Fruit fly (Drosophila melanogaster) whole organism, embryonic: ENCODE measurements around the gene TTLL5.
A peak's percentile ranks its signal among the peaks of the same experiment; 100 is the strongest.

Experiments
- BEAF-32 ChIP-seq: fragments of 200-800 bp; sonication (Bioruptor generic); optimal IDR thresholded peaks from 3 replicates; lab custom pipeline; 2017; ENCODE audit warnings: missing biosample characterization, missing genetic modification characterization, mild to moderate bottlenecking, moderate library complexity, missing genetic modification reagents
- CG10267 ChIP-seq: fragments of 200-800 bp; sonication (Bioruptor generic); optimal IDR thresholded peaks from 2 replicates; lab custom pipeline; 2018; ENCODE audit warnings: missing biosample characterization, mild to moderate bottlenecking, missing genetic modification characterization, moderate library complexity
- CG13287 ChIP-seq: fragments of 200-800 bp; sonication (Bioruptor generic); IDR thresholded peaks from 2 replicates; pipeline ENCODE4 v1.3.6; 2022; ENCODE audit warnings: missing biosample characterization, missing genetic modification characterization; ENCODE audit not compliant: partially characterized antibody
- CG13894 ChIP-seq: fragments of 200-800 bp; sonication (Bioruptor generic); optimal IDR thresholded peaks from 3 replicates; lab custom pipeline; 2018; ENCODE audit warnings: missing biosample characterization, mild to moderate bottlenecking, missing genetic modification characterization, moderate library complexity
- CG16813 ChIP-seq: fragments of 200-800 bp; sonication (Bioruptor generic); IDR thresholded peaks from 3 replicates; pipeline ENCODE4 v1.3.6; 2022; ENCODE audit warnings: missing biosample characterization, missing genetic modification characterization; ENCODE audit not compliant: partially characterized antibody
- CG1832 ChIP-seq: fragments of 200-800 bp; sonication (Bioruptor generic); optimal IDR thresholded peaks from 2 replicates; lab custom pipeline; 2017; ENCODE audit warnings: missing biosample characterization, mild to moderate bottlenecking, missing genetic modification characterization, inconsistent platforms
- CG31365 ChIP-seq: fragments of 200-800 bp; sonication (Bioruptor generic); optimal IDR thresholded peaks from 2 replicates; lab custom pipeline; 2018; ENCODE audit warnings: missing biosample characterization, mild to moderate bottlenecking, missing genetic modification characterization
- CG33213 ChIP-seq: fragments of 200-800 bp; sonication (Bioruptor generic); optimal IDR thresholded peaks from 3 replicates; lab custom pipeline; 2016; ENCODE audit warnings: missing biosample characterization, missing genetic modification characterization
- CG4282 ChIP-seq: fragments of 200-800 bp; sonication (Bioruptor generic); optimal IDR thresholded peaks from 2 replicates; lab custom pipeline; 2016; ENCODE audit warnings: missing biosample characterization, missing genetic modification characterization
- CG4617 ChIP-seq: fragments of 200-800 bp; sonication (Bioruptor generic); optimal IDR thresholded peaks from 3 replicates; lab custom pipeline; 2016; ENCODE audit warnings: missing biosample characterization, missing genetic modification characterization, borderline replicate concordance
- CG4820 ChIP-seq: fragments of 200-800 bp; sonication (Bioruptor generic); optimal IDR thresholded peaks from 3 replicates; lab custom pipeline; 2016; ENCODE audit warnings: missing biosample characterization, missing genetic modification characterization
- CG5245 ChIP-seq: fragments of 200-800 bp; sonication (Bioruptor generic); optimal IDR thresholded peaks from 3 replicates; lab custom pipeline; 2016; ENCODE audit warnings: missing biosample characterization, missing genetic modification characterization
- CG7271 ChIP-seq: fragments of 200-800 bp; sonication (Bioruptor generic); optimal IDR thresholded peaks from 2 replicates; lab custom pipeline; 2018; ENCODE audit warnings: missing biosample characterization, mild to moderate bottlenecking, missing genetic modification characterization, moderate library complexity
- CG7839 ChIP-seq: fragments of 200-800 bp; sonication (Bioruptor generic); optimal IDR thresholded peaks from 3 replicates; lab custom pipeline; 2018; ENCODE audit warnings: missing biosample characterization, mild to moderate bottlenecking, missing genetic modification characterization, moderate library complexity
- Chrac-16 ChIP-seq: fragments of 200-800 bp; sonication (Bioruptor generic); optimal IDR thresholded peaks from 3 replicates; lab custom pipeline; 2016; ENCODE audit warnings: missing biosample characterization, missing genetic modification characterization
- ERR ChIP-seq: fragments of 200-800 bp; sonication (Bioruptor generic); optimal IDR thresholded peaks from 2 replicates; lab custom pipeline; 2016; ENCODE audit warnings: missing biosample characterization, missing genetic modification characterization
- Ets65A ChIP-seq: fragments of 200-800 bp; sonication (Bioruptor generic); peaks from one replicate; lab custom pipeline; 2016; ENCODE audit warnings: missing biosample characterization, missing genetic modification characterization
- Gug ChIP-seq: fragments of 200-800 bp; sonication (Bioruptor generic); IDR thresholded peaks from 4 replicates; pipeline ENCODE4 v1.3.6; 2022; ENCODE audit warnings: missing biosample characterization, missing genetic modification characterization
- HLH3B ChIP-seq: fragments of 200-800 bp; sonication (Bioruptor generic); IDR thresholded peaks from 2 replicates; pipeline ENCODE4 v1.3.6; 2022; ENCODE audit warnings: missing biosample characterization, missing genetic modification characterization
- MBD-R2 ChIP-seq: fragments of 200-800 bp; sonication (Bioruptor generic); IDR thresholded peaks from 2 replicates; pipeline ENCODE4 v1.3.6; 2022; ENCODE audit warnings: missing biosample characterization, missing genetic modification characterization
- Myb ChIP-seq: fragments of 200-800 bp; sonication (Bioruptor generic); optimal IDR thresholded peaks from 2 replicates; lab custom pipeline; 2016; ENCODE audit warnings: missing biosample characterization, missing genetic modification characterization
- Oaz ChIP-seq: fragments of 200-800 bp; sonication (Bioruptor generic); IDR thresholded peaks from 2 replicates; pipeline ENCODE4 v1.3.6; 2022; ENCODE audit warnings: missing biosample characterization, missing genetic modification characterization
- Poxn ChIP-seq: fragments of 200-800 bp; sonication (Bioruptor generic); IDR thresholded peaks from 2 replicates; pipeline ENCODE4 v1.3.6; 2022; ENCODE audit warnings: missing biosample characterization, missing genetic modification characterization
- Ravus ChIP-seq: fragments of 200-800 bp; sonication (Bioruptor generic); IDR thresholded peaks from 2 replicates; pipeline ENCODE4 v1.3.6; 2022; ENCODE audit warnings: missing biosample characterization, missing genetic modification characterization
- Six4 ChIP-seq: fragments of 200-800 bp; sonication (Bioruptor generic); optimal IDR thresholded peaks from 2 replicates; lab custom pipeline; 2016; ENCODE audit warnings: missing biosample characterization, missing genetic modification characterization
- Sox100B ChIP-seq: fragments of 200-800 bp; sonication (Bioruptor generic); optimal IDR thresholded peaks from 3 replicates; lab custom pipeline; 2018; ENCODE audit warnings: missing biosample characterization, mild to moderate bottlenecking, missing genetic modification characterization
- Xrp1 ChIP-seq: fragments of 200-800 bp; sonication (Bioruptor generic); IDR thresholded peaks from 2 replicates; pipeline ENCODE4 v1.3.6; 2022; ENCODE audit warnings: missing biosample characterization, missing genetic modification characterization
- al ChIP-seq: fragments of 200-800 bp; sonication (Bioruptor generic); IDR thresholded peaks from 2 replicates; pipeline ENCODE4 v1.3.6; 2022; ENCODE audit warnings: missing biosample characterization, missing genetic modification characterization
- dimm ChIP-seq: fragments of 200-800 bp; sonication (Bioruptor generic); IDR thresholded peaks from 2 replicates; pipeline ENCODE4 v1.3.6; 2022; ENCODE audit warnings: missing biosample characterization, missing genetic modification characterization
- gfzf ChIP-seq: fragments of 200-800 bp; sonication (Bioruptor generic); optimal IDR thresholded peaks from 2 replicates; lab custom pipeline; 2016; ENCODE audit warnings: missing biosample characterization, mild to moderate bottlenecking, missing genetic modification characterization, moderate library complexity
- gt ChIP-seq: fragments of 200-800 bp; sonication (Bioruptor generic); IDR thresholded peaks from 2 replicates; pipeline ENCODE4 v1.3.6; 2022; ENCODE audit warnings: missing biosample characterization, missing genetic modification characterization
- hb ChIP-seq: fragments of 200-800 bp; sonication (Bioruptor generic); IDR thresholded peaks from 3 replicates; pipeline ENCODE4 v1.3.6; 2022; ENCODE audit warnings: missing biosample characterization, missing genetic modification characterization; ENCODE audit not compliant: partially characterized antibody
- jigr1 ChIP-seq: fragments of 200-800 bp; sonication (Bioruptor generic); IDR thresholded peaks from 3 replicates; pipeline ENCODE4 v1.3.6; 2022; ENCODE audit warnings: missing biosample characterization, missing genetic modification characterization
- kah ChIP-seq: fragments of 200-800 bp; sonication (Bioruptor generic); optimal IDR thresholded peaks from 2 replicates; lab custom pipeline; 2018; ENCODE audit warnings: missing biosample characterization, mild to moderate bottlenecking, missing genetic modification characterization
- knrl ChIP-seq: fragments of 200-800 bp; sonication (Bioruptor generic); IDR thresholded peaks from 3 replicates; pipeline ENCODE4 v1.3.6; 2022; ENCODE audit warnings: missing biosample characterization, missing genetic modification characterization; ENCODE audit not compliant: partially characterized antibody
- lola ChIP-seq, 3 experiments: fragments of >200 bp in 2 of 3; fragments of 200-800 bp in 1 of 3; sonication (Bioruptor generic) in 1 of 3; optimal IDR thresholded peaks; 2 replicates each; lab custom pipeline; 2017 to 2019; ENCODE audit warnings: missing biosample characterization in 3 of 3, missing genetic modification characterization in 3 of 3, mild to moderate bottlenecking in 1 of 3, moderate library complexity in 1 of 3
- onecut ChIP-seq: fragments of 200-800 bp; sonication (Bioruptor generic); IDR thresholded peaks from 2 replicates; pipeline ENCODE4 v1.3.6; 2022; ENCODE audit warnings: missing biosample characterization, missing genetic modification characterization
- pan ChIP-seq, 4 experiments: fragments of >200 bp in 3 of 4; fragments of 200-800 bp in 1 of 4; sonication (Bioruptor generic) in 1 of 4; optimal IDR thresholded peaks in 3 of 4; IDR thresholded peaks in 1 of 4; 2 replicates each; pipeline versions ENCODE4 v1.3.6 to Lab custom; 2017 to 2022; ENCODE audit warnings: missing biosample characterization in 2 of 4, missing genetic modification characterization in 2 of 4, mixed read lengths in 1 of 4
- phol ChIP-seq: fragments of 200-800 bp; sonication (Bioruptor generic); optimal IDR thresholded peaks from 3 replicates; lab custom pipeline; 2018; ENCODE audit warnings: missing biosample characterization, mild to moderate bottlenecking, missing genetic modification characterization, moderate library complexity
- pzg ChIP-seq: fragments of 200-800 bp; sonication (Bioruptor generic); optimal IDR thresholded peaks from 3 replicates; lab custom pipeline; 2018; ENCODE audit warnings: missing biosample characterization, mild to moderate bottlenecking, missing genetic modification characterization, moderate library complexity
- repo ChIP-seq: fragments of 200-800 bp; sonication (Bioruptor generic); optimal IDR thresholded peaks from 2 replicates; lab custom pipeline; 2016; ENCODE audit warnings: missing biosample characterization, missing genetic modification characterization
- sisA ChIP-seq: fragments of 200-800 bp; sonication (Bioruptor generic); IDR thresholded peaks from 2 replicates; pipeline ENCODE4 v1.3.6; 2022; ENCODE audit warnings: missing biosample characterization, missing genetic modification characterization
- sqz ChIP-seq: fragments of 200-800 bp; sonication (Bioruptor generic); optimal IDR thresholded peaks from 3 replicates; lab custom pipeline; 2018; ENCODE audit warnings: missing biosample characterization, mild to moderate bottlenecking, missing genetic modification characterization
- trem ChIP-seq: fragments of 200-800 bp; optimal IDR thresholded peaks from 3 replicates; lab custom pipeline; 2019; ENCODE audit warnings: missing biosample characterization, mild to moderate bottlenecking, missing genetic modification characterization, moderate library complexity
- usp ChIP-seq: fragments of >200 bp; optimal IDR thresholded peaks from 2 replicates; lab custom pipeline; 2017; ENCODE audit warnings: missing biosample characterization, missing genetic modification characterization
- yki ChIP-seq: fragments of >200 bp; optimal IDR thresholded peaks from 3 replicates; lab custom pipeline; 2018
- zfh1 ChIP-seq: fragments of 200-800 bp; sonication (Bioruptor generic); IDR thresholded peaks from 3 replicates; pipeline ENCODE4 v1.3.6; 2022; ENCODE audit warnings: missing biosample characterization, missing genetic modification characterization

Gene TTLL5

DNA sequence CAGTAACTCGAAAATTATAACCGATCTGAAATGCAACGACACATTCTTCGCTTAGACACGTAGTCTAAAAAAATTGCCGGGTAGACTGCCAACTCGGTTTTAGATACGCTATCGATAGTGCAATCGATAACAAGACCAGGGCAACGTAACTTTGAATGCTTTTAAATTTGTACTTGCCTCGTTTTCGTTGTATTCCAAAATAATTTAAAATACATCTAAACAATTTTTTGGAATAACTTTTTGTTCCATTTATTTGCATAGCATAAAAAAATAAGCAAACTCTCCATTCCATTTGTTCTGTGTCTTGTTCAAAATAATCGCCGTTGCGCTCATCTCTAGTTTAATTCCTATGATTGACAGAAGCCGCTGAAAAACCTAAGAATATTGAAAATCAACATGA lies 53.2 kb downstream of the TTLL5 start, which contains the start of the genes Stt3B and CG11839 (continued):
- TF ChIP-seq Poxn (GFP tag; lab: Robert Waterston, UW): no peak
- peak; percentile 69 for TF ChIP-seq CG33213 (GFP tag; lab: Kevin White, UChicago)
- TF ChIP-seq yki (lab: Kevin White, UChicago): no peak
- no peak for TF ChIP-seq usp
- no peak for TF ChIP-seq pan (optimal IDR thresholded peaks at IDR 0.05; lab: Kevin White, UChicago)
- peak in 1 of 2 experiments; percentile 50 for TF ChIP-seq pan (GFP tag; optimal IDR thresholded peaks at IDR 0.05 in 1 of 2, IDR thresholded peaks at IDR 0.05 in 1 of 2)
- peak; percentile 91 for TF ChIP-seq hb (GFP tag; lab: Robert Waterston, UW)
- TF ChIP-seq lola (GFP tag; optimal IDR thresholded peaks at IDR 0.05; lab: Kevin White, UChicago): peak in 1 of 3 experiments; percentile 68
- peak; percentile 74 for TF ChIP-seq Six4 (GFP tag; lab: Kevin White, UChicago)
- peak; percentile 96 for TF ChIP-seq knrl (GFP tag; lab: Robert Waterston, UW)
- TF ChIP-seq Ravus (GFP tag; lab: Robert Waterston, UW): no peak
- TF ChIP-seq al (GFP tag; lab: Robert Waterston, UW): peak; percentile 73
- peak; percentile 67 for TF ChIP-seq CG4282 (GFP tag; lab: Kevin White, UChicago)
- no peak for TF ChIP-seq CG1832 (GFP tag; lab: Kevin White, UChicago)
- no peak for TF ChIP-seq dimm
- 0 out of 2 replicates have a peak, but pooled peaks have one; percentile 55 for TF ChIP-seq Oaz (GFP tag; lab: Robert Waterston, UW)
- TF ChIP-seq CG13894: no peak
- TF ChIP-seq kah (GFP tag; lab: Kevin White, UChicago): no peak
- TF ChIP-seq zfh1 (GFP tag; lab: Robert Waterston, UW): peak; percentile 70
- no peak for TF ChIP-seq CG31365 (tag; lab: Kevin White, UChicago)
- TF ChIP-seq CG5245: peak; percentile 42
- TF ChIP-seq CG4820 (GFP tag; lab: Kevin White, UChicago): peak; percentile 66
- peak; percentile 62; the same call in 1 of the 2 replicates for TF ChIP-seq Xrp1 (GFP tag; lab: Robert Waterston, UW)
- TF ChIP-seq Chrac-16 (GFP tag; lab: Kevin White, UChicago): peak; percentile 75
- TF ChIP-seq CG16813 (GFP tag; lab: Robert Waterston, UW): peak; percentile 95

DNA sequence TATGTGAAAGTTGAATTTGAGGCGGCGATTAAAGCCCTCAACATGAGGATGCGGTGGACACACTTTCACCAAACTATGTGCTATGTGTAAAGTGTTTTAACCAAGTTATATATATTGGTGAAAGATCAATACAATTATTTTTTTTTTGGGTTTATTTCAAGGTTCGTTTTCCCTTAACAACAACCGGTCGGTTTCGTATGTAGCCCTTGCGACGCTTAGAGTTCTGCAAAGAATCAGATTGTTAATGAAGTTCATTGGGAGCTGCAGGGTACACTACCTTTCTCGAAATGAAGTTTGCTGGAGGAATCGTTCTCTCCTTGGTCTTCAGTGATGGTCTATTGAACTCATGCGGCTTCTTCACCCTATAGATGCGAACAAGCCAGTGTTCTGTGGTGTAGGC lies 55.9 kb downstream of the TTLL5 start:
- TF ChIP-seq repo (GFP tag; lab: Kevin White, UChicago): no peak
- no peak for TF ChIP-seq phol (tag; lab: Kevin White, UChicago)
- no peak for TF ChIP-seq CG7271 (tag; lab: Kevin White, UChicago)
- TF ChIP-seq gt (GFP tag; lab: Robert Waterston, UW): no peak
- TF ChIP-seq sisA (GFP tag; lab: Robert Waterston, UW): no peak
- TF ChIP-seq ERR (GFP tag; lab: Kevin White, UChicago): no peak
- peak; percentile 93 for TF ChIP-seq Ets65A (GFP tag; lab: Kevin White, UChicago)
- no peak for TF ChIP-seq jigr1
- TF ChIP-seq Myb: no peak

DNA sequence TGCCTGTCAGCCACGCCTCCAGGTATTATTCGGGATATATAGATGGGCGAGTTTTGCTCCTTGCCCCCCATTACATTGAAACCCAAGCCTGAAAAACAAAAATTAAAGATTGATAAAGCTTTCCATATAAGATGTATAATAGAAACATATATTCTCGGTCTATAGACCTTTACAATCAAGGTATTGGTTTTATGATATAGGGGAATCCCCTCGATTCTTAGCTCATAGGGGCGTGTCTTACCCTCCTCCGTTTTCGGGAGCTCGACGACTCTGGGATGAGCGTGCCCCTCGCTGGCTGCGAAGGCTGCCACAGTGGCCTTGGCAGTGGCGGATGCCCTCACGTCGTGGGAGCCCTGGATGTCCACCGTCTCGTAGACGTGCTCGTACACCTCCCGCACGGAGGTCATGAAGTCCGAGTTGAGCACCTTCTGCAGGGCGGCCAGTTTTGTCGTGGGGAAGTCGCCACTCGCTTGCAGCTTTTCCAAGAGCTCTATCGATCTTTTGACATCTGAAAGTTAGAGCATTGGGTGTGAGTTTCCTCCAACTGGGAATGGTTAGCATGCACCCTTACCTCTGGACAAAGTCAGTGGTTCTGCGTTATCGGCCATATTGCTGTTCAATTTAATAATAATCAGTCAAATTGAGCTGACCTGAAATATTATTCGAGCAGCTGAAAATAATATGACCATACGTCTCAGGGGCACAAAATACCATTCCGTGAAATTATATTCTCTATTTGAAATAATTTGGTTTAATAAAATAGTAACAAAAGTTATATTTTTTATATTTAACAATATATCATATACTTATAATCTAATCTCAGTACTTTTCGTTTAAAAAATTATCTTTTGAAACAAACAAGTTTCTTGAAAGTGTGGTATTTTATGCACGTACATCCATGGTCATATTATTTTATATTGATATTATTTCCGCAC lies 57.5 kb downstream of the TTLL5 start, which contains the start of the genes veli and PQBP1:
Gene veli, minus strand, starts transcription at position 685 of the 935 bp plus-strand sequence.
Gene PQBP1, plus strand, starts transcription at position 885 of the 935 bp plus-strand sequence.
- peak; percentile 41 for TF ChIP-seq MBD-R2 (GFP tag; lab: Robert Waterston, UW)
- no peak for TF ChIP-seq HLH3B
- TF ChIP-seq BEAF-32 (GFP tag; lab: Kevin White, UChicago): peak; percentile 4
- peak; percentile 50 for TF ChIP-seq CG4617 (GFP tag; lab: Kevin White, UChicago)
- no peak for TF ChIP-seq sqz (GFP tag; lab: Kevin White, UChicago)
- TF ChIP-seq Sox100B (GFP tag; lab: Kevin White, UChicago): no peak
- peak; percentile 20 for TF ChIP-seq pzg (GFP tag; lab: Kevin White, UChicago)
- TF ChIP-seq gfzf (GFP tag; lab: Kevin White, UChicago): peak; percentile 52
- no peak for TF ChIP-seq CG7839 (tag; lab: Kevin White, UChicago)
- peak; percentile 30; the same call in 1 of the 2 replicates for TF ChIP-seq CG13287
- no peak for TF ChIP-seq Gug (GFP tag; lab: Robert Waterston, UW)
- peak; percentile 42 for TF ChIP-seq CG10267 (tag; lab: Kevin White, UChicago)
- peak; percentile 85 for TF ChIP-seq trem
- peak; percentile 61 for TF ChIP-seq onecut (GFP tag; lab: Robert Waterston, UW)
